Worm (Caenorhabditis elegans): ENCODE data around the gene Y73C8C.3.

- TF ChIP-seq unc-62 (GFP tag; optimal IDR thresholded peaks at IDR 0.05) = no peak
- TF ChIP-seq nhr-12 (tag; optimal IDR thresholded peaks at IDR 0.05) = no peak
- TF ChIP-seq zag-1 (tag; optimal IDR thresholded peaks at IDR 0.05) = no peak
- TF ChIP-seq nhr-77 (tag; optimal IDR thresholded peaks at IDR 0.05) = no peak
- no peak for TF ChIP-seq mdl-1 (tag; optimal IDR thresholded peaks at IDR 0.05)
Measured at ce11 chrV:3107450-3107849, 7.6 kb upstream of the Y73C8C.3 start, which contains the start of gene str-68.
